Worm (Caenorhabditis elegans): ENCODE data around the gene abu-10.

DNA sequence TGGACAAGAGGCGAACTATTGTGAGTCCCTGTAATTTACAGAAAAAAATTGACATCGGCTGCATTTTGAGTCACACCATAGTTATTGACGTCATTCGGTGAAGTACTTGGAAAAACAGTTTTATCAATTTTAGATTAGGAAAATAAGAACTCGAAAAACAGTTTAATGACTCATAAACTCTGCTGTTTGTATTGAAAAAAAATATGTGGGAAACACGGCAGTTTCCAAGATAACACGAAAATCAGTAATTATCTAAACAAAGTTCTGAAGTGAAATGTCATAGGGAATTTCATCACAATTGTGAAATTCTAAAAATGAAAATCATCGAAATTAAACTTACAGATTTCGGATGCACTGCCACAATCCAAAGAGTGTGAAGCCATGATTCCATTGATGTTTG is 16.8 kb downstream of the abu-10 start:
- TF ChIP-seq tbx-11 (GFP tag; IDR thresholded peaks at IDR 0.05) (no peak), ets-7 (tag; optimal IDR thresholded peaks at IDR 0.05) (no peak), ama-1 (optimal IDR thresholded peaks at IDR 0.05) (no peak)
